Fruit fly (Drosophila melanogaster): Measurements from ENCODE around the gene GAA1.

Gene GAA1

DNA sequence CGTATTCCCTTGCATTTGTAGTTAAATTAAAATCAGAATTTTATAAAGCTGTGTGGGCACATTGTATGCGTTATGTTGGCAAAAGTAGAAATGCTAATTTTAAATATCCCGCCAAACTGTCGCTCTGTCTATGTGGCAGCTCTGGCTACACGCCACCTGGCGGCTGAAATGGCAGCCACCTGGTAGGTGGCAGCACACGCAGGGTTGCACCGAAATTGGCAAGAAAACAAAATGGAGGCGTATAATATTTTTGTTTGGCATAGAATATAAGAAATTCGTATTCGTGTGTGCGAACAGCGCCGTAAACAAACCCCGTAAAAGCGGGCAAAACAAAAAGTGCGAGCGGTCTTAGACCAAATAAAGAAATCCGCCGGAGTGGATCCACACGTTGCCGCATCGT lies 34.8 kb upstream of the GAA1 start, which contains the start of gene CG12236 (continued):
- no peak for TF ChIP-seq esg (GFP tag; conservative IDR thresholded peaks at IDR 0.05)
- TF ChIP-seq pb (GFP tag; optimal IDR thresholded peaks at IDR 0.05), result no peak
- TF ChIP-seq CG11696 (GFP tag; IDR thresholded peaks at IDR 0.05), result no peak
- TF ChIP-seq dmrt11E (tag; optimal IDR thresholded peaks at IDR 0.05), result peak; percentile 29
- no peak for TF ChIP-seq seq (GFP tag; IDR thresholded peaks at IDR 0.05)
- peak; percentile 38 for TF ChIP-seq Dek (tag; optimal IDR thresholded peaks at IDR 0.05)
- TF ChIP-seq disco-r (GFP tag; optimal IDR thresholded peaks at IDR 0.05), result peak; percentile 2
- TF ChIP-seq CG8359 (GFP tag; optimal IDR thresholded peaks at IDR 0.05; ENCODE audit: borderline replicate concordance), result no peak
- peak; percentile 13 for TF ChIP-seq CG4707 (GFP tag; optimal IDR thresholded peaks at IDR 0.05)
- no peak for TF ChIP-seq CG3407 (GFP tag; optimal IDR thresholded peaks at IDR 0.05)
- TF ChIP-seq bab2 (GFP tag; optimal IDR thresholded peaks at IDR 0.05), result peak; percentile 0
- TF ChIP-seq CG11085 (GFP tag; IDR thresholded peaks at IDR 0.05), result peak; percentile 44; the same call in 1 of the 2 replicates
- TF ChIP-seq sens (GFP tag), result peak; percentile 85
- TF ChIP-seq CG16779 (GFP tag; IDR thresholded peaks at IDR 0.05), result no peak
- no peak for TF ChIP-seq CG9437 (GFP tag; optimal IDR thresholded peaks at IDR 0.05)
- peak; percentile 100 for TF ChIP-seq phol (tag; optimal IDR thresholded peaks at IDR 0.05)
- peak; percentile 54 for TF ChIP-seq Ptx1 (GFP tag; IDR thresholded peaks at IDR 0.05)
- TF ChIP-seq pita (GFP tag; optimal IDR thresholded peaks at IDR 0.05), result no peak
- TF ChIP-seq Atf3 (GFP tag; optimal IDR thresholded peaks at IDR 0.05), result no peak
- TF ChIP-seq CG2120 (GFP tag; optimal IDR thresholded peaks at IDR 0.05), result peak; percentile 36
- TF ChIP-seq Bgb (GFP tag; IDR thresholded peaks at IDR 0.05; ENCODE audit: partially characterized antibody), result peak; percentile 33; the same call in 1 of the 2 replicates
- TF ChIP-seq schlank (tag; optimal IDR thresholded peaks at IDR 0.05), result no peak
- peak; percentile 33 for TF ChIP-seq CG15601 (tag; optimal IDR thresholded peaks at IDR 0.05)
- no peak for TF ChIP-seq B-H1 (GFP tag; IDR thresholded peaks at IDR 0.05)
- TF ChIP-seq CG32532 (GFP tag; IDR thresholded peaks at IDR 0.05), result peak; percentile 69
- TF ChIP-seq HLH4C (GFP tag; IDR thresholded peaks at IDR 0.05; ENCODE audit: partially characterized antibody), result no peak
- peak; percentile 97 for TF ChIP-seq Dp (GFP tag; optimal IDR thresholded peaks at IDR 0.05)
- TF ChIP-seq so (GFP tag; IDR thresholded peaks at IDR 0.05), result peak; percentile 15; the same call in 1 of the 3 replicates
- TF ChIP-seq CG30403 (GFP tag; optimal IDR thresholded peaks at IDR 0.05), result peak; percentile 30
- TF ChIP-seq grau (tag; optimal IDR thresholded peaks at IDR 0.05), result peak; percentile 51
- TF ChIP-seq danr (GFP tag; IDR thresholded peaks at IDR 0.05), result no peak
- TF ChIP-seq NK7.1 (GFP tag; optimal IDR thresholded peaks at IDR 0.05), result peak; percentile 36
- TF ChIP-seq CG11504 (tag; optimal IDR thresholded peaks at IDR 0.05), result peak; percentile 79
- peak; percentile 83 for TF ChIP-seq Lhr (GFP tag; optimal IDR thresholded peaks at IDR 0.05)
- peak; percentile 88 for TF ChIP-seq MBD-R2 (GFP tag; IDR thresholded peaks at IDR 0.05)
- peak; percentile 47 for TF ChIP-seq CG14441 (GFP tag; IDR thresholded peaks at IDR 0.05)
- TF ChIP-seq CG8924 (tag; optimal IDR thresholded peaks at IDR 0.05), result peak; percentile 13
- peak; percentile 49 for TF ChIP-seq lilli (GFP tag; optimal IDR thresholded peaks at IDR 0.05)
- peak; percentile 72 for TF ChIP-seq stwl (tag; optimal IDR thresholded peaks at IDR 0.05)
- peak; percentile 96 for TF ChIP-seq rib (GFP tag; IDR thresholded peaks at IDR 0.05)
- TF ChIP-seq vvl (GFP tag; IDR thresholded peaks at IDR 0.05), result peak; percentile 61
- no peak for TF ChIP-seq Sry-β (GFP tag; optimal IDR thresholded peaks at IDR 0.05)
- TF ChIP-seq CG6765 (GFP tag; optimal IDR thresholded peaks at IDR 0.05), result peak; percentile 55
- TF ChIP-seq pros (GFP tag; optimal IDR thresholded peaks at IDR 0.05), result peak; percentile 12
- peak; percentile 39 for TF ChIP-seq bigmax (GFP tag; optimal IDR thresholded peaks at IDR 0.05)
- no peak for TF ChIP-seq en (GFP tag; optimal IDR thresholded peaks at IDR 0.05)
- TF ChIP-seq peb (GFP tag; IDR thresholded peaks at IDR 0.05), result no peak
- TF ChIP-seq HLHmδ (GFP tag; optimal IDR thresholded peaks at IDR 0.05), result peak; percentile 38
- TF ChIP-seq ssp (GFP tag; IDR thresholded peaks at IDR 0.05), result 0 out of 2 replicates have a peak, but pooled peaks have one; percentile 9
- TF ChIP-seq Antp (GFP tag; optimal IDR thresholded peaks at IDR 0.05), result peak; percentile 34
- TF ChIP-seq CG9609 (GFP tag; optimal IDR thresholded peaks at IDR 0.05), result peak; percentile 11

Data from whole organism, embryonic.